Worm (Caenorhabditis elegans): Measurements from ENCODE around the gene C38H2.2.

DNA sequence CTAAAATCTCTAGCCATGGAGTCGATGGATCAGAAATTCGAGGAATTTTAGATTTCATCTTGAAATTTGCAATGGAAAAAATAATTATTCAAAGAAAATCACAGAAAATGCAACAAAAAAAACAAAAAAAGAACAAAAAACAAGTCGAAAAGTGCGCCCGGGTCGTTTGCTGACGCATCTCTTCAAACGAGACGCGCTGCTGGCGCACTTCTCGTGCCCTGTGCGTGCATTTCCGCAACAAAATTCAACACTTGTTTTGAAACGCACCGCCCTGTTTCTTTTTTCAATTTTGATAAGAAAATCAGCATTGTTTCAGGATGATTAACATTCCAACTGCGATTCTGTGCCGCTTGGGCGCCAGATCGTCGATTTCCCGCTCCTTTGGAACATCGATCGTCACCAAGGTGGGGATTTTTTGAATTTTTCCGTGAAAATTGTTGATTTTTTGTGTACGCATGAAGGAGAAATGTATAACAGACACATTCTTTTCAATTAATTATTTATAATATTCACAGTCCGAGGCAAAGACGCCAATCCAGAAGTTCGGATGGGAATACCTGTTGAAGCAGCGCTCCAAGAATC, 47.5 kb upstream of the C38H2.2 start, which contains the start of the genes jmjd-4 and mev-1:
- no peak for TF ChIP-seq F13H6.1 (tag; optimal IDR thresholded peaks at IDR 0.05)
- no peak for TF ChIP-seq T23F11.4 (GFP tag; optimal IDR thresholded peaks at IDR 0.05)
- peak; percentile 36 for TF ChIP-seq ceh-30 (tag; optimal IDR thresholded peaks at IDR 0.05)
- peak; percentile 57 for TF ChIP-seq unc-86 (tag; optimal IDR thresholded peaks at IDR 0.05)
- TF ChIP-seq ama-1 (optimal IDR thresholded peaks at IDR 0.05) = no peak
- peak; percentile 18 for TF ChIP-seq ceh-34 (tag; optimal IDR thresholded peaks at IDR 0.05)
- peak; percentile 58 for TF ChIP-seq rnt-1 (tag; optimal IDR thresholded peaks at IDR 0.05)
- TF ChIP-seq hlh-6 (tag; optimal IDR thresholded peaks at IDR 0.05) = no peak
- TF ChIP-seq C08G9.2 (tag; optimal IDR thresholded peaks at IDR 0.05) = peak; percentile 9
- TF ChIP-seq syd-9 (tag; optimal IDR thresholded peaks at IDR 0.05) = no peak
